Worm (Caenorhabditis elegans): ENCODE results near the gene dcaf-1.

dcaf-1 gene

ce11 chrIV:9668103-9668672 is 38.3 kb downstream of the dcaf-1 start (continued):
- TF ChIP-seq daf-16 (GFP tag; optimal IDR thresholded peaks at IDR 0.05), result no peak
- TF ChIP-seq daf-16 (tag; optimal IDR thresholded peaks at IDR 0.05), result peak; percentile 94
- TF ChIP-seq nhr-28 (tag; optimal IDR thresholded peaks at IDR 0.05), result peak; percentile 61

DNA sequence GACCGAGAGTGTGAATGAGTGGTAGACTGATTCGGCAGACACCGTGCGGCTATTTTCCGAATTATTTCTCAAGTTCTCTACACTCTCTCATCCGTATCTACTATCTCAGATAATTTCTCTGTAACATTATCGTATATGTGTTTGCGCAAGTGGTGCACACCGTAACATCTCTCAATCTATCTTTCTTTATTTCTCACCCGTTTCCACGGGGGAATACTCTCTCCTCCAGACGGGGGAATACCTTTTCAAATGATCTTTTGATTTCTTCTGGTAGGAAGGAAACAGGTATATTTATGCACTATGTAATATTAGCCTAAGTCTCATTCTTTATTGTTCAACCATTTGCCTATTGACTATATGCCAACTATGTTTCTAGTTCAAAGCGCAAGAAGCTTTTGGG is 39.4 kb downstream of the dcaf-1 start:
- no peak for TF ChIP-seq php-3 (GFP tag; IDR thresholded peaks at IDR 0.05)
- peak; percentile 81 for TF ChIP-seq aha-1 (tag)
- TF ChIP-seq nhr-77 (tag; optimal IDR thresholded peaks at IDR 0.05), result no peak
- peak; percentile 28 for TF ChIP-seq nhr-10 (tag; optimal IDR thresholded peaks at IDR 0.05)

DNA sequence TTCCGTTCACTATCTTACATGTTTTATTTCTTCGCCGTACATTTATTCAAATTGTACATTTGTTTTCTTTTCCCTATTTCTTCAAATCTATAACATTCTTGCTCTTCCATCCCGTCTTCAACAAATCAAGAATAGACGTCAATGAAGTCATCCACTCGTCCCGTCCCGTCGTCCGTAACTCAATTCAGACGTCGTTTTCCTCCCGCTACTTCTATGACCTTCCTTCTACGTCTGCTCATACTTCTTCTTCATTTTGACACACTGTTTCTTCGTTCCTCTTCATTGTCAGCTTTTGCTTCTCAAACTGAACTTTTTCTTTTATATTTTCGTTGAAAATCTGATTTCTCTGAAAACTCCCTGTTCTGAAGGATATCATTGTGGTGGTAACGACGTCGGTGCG is 46.5 kb downstream of the dcaf-1 start:
- TF ChIP-seq fkh-10 (GFP tag; optimal IDR thresholded peaks at IDR 0.05) (peak; percentile 73), ctbp-1 (GFP tag; IDR thresholded peaks at IDR 0.05) (peak; percentile 9; the same call in 1 of the 2 replicates), aha-1 (tag) (peak; percentile 5), unc-62 (GFP tag; optimal IDR thresholded peaks at IDR 0.05 in 1 of 2) (peak in 1 of 2 experiments; percentile 20), unc-62 (tag; optimal IDR thresholded peaks at IDR 0.05) (no peak), nhr-10 (tag; optimal IDR thresholded peaks at IDR 0.05) (no peak)

DNA sequence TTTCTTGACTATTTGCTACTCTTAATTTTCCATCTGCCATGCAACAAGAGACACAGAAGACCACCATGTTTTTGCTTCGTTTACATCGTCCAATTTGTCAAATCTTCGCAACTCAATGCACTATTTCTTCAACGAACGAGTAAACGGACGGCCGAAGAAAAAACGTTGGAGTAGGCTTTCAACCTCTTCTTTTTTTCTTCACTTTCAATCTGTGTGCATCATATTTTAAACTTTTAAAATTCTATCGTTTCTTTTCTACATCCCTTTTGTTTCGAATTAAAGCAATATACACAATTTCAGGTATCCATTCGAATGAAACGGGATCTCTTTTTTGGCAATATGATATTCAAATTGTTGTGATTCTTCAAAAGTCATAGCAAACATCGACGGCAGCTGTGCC is 48.8 kb downstream of the dcaf-1 start, which contains the start of gene acc-1:
Gene acc-1 (plus strand): TSS at position 301 of the 400 bp plus-strand sequence.
- TF ChIP-seq spr-1 (tag; optimal IDR thresholded peaks at IDR 0.05) (no peak), R02D3.7 (tag; optimal IDR thresholded peaks at IDR 0.05) (no peak), zag-1 (tag; optimal IDR thresholded peaks at IDR 0.05) (no peak), hif-1 (tag; optimal IDR thresholded peaks at IDR 0.05) (no peak), F10B5.3 (tag; optimal IDR thresholded peaks at IDR 0.05) (no peak), Y105C5A.15 (GFP tag; IDR thresholded peaks at IDR 0.05) (no peak), unc-39 (tag; optimal IDR thresholded peaks at IDR 0.05) (no peak), F44E2.7 (GFP tag; IDR thresholded peaks at IDR 0.05) (no peak), D1046.2 (GFP tag; IDR thresholded peaks at IDR 0.05) (no peak), saeg-2 (GFP tag; IDR thresholded peaks at IDR 0.05) (no peak), attf-4 (tag; optimal IDR thresholded peaks at IDR 0.05) (no peak), duxl-1 (tag; optimal IDR thresholded peaks at IDR 0.05; ENCODE audit: poor library complexity) (no peak), madf-5 (GFP tag; IDR thresholded peaks at IDR 0.05) (no peak), lsy-2 (tag; optimal IDR thresholded peaks at IDR 0.05) (no peak), ctbp-1 (GFP tag; IDR thresholded peaks at IDR 0.05) (no peak), vab-7 (GFP tag; IDR thresholded peaks at IDR 0.05) (no peak), lin-15B (tag; optimal IDR thresholded peaks at IDR 0.05) (no peak), nhr-102 (tag; optimal IDR thresholded peaks at IDR 0.05) (no peak), fkh-10 (GFP tag; optimal IDR thresholded peaks at IDR 0.05) (no peak), nhr-25 (tag; optimal IDR thresholded peaks at IDR 0.05; ENCODE audit: borderline replicate concordance, insufficient read depth) (no peak)

DNA sequence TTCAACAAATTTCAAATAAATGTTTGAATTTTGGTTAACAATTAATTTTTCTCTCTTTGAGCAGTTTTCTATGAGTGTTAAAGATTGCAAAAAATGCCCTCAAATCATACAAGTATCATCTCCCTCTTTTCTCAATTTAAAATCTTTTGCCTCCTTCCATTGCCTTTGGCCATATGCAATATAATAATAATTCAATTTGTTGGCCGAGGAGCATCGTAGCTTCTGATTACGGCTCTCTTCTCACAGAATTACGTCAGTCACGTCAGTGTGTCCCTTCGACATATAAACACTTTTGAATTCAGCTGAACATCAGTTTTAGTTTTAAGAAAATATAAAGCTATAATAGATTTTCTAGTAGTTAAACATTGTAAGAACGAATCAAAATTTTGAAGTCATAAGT is 51.0 kb downstream of the dcaf-1 start:
- peak; percentile 41 for TF ChIP-seq ces-1 (GFP tag; optimal IDR thresholded peaks at IDR 0.05)
- TF ChIP-seq nhr-11 (tag; optimal IDR thresholded peaks at IDR 0.05), result no peak

DNA sequence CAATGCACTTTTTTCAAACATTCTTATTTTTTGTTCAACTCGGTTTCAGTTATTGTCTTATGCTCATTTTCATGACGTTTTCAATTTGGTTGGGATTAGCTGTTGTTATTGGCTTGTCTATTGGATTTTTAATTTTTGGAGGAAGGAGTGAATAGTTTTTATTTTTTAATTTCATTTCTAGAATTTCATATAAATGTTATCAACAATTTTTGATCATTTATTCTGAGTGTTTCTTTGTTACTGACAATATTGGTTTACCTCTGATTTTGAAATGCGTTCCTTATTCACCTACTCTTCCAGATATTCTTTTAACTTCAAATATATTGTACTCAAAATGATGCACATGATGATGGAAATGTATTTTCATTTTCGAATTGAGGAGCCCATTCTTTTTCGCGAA is 52.5 kb downstream of the dcaf-1 start, which contains the start of gene F58G6.7:
Gene F58G6.7 (plus strand): TSS at position 301 of the 400 bp plus-strand sequence.
- TF ChIP-seq dmd-6 (GFP tag; IDR thresholded peaks at IDR 0.05) (no peak), fos-1 (tag; optimal IDR thresholded peaks at IDR 0.05) (no peak)
